Worm (Caenorhabditis elegans): Measurements from ENCODE around the gene chil-19.

chil-19 gene

ce11 chrII:9454304-9454703 lies at the start of gene chil-19:
chil-19 (minus strand) TSS chrII:9454404.
- no peak for TF ChIP-seq efl-1 (optimal IDR thresholded peaks at IDR 0.05)
- peak in 1 of 2 experiments; percentile 5 for TF ChIP-seq efl-1 (GFP tag; optimal IDR thresholded peaks at IDR 0.05 in 1 of 2)
- TF ChIP-seq C04F5.9 (tag; optimal IDR thresholded peaks at IDR 0.05), result no peak
- TF ChIP-seq ama-1 (optimal IDR thresholded peaks at IDR 0.05), result no peak

- TF ChIP-seq pag-3 (tag; optimal IDR thresholded peaks at IDR 0.05; ENCODE audit: borderline replicate concordance, insufficient read depth) (no peak), fkh-8 (tag; optimal IDR thresholded peaks at IDR 0.05) (no peak), nhr-71 (tag; optimal IDR thresholded peaks at IDR 0.05) (peak; percentile 51), ztf-4 (tag; optimal IDR thresholded peaks at IDR 0.05) (no peak), egl-13 (tag; optimal IDR thresholded peaks at IDR 0.05) (no peak), nhr-85 (tag) (no peak), jun-1 (tag; optimal IDR thresholded peaks at IDR 0.05) (peak; percentile 21), mef-2 (tag; optimal IDR thresholded peaks at IDR 0.05) (no peak), blmp-1 (tag; optimal IDR thresholded peaks at IDR 0.05) (no peak), elt-2 (tag; optimal IDR thresholded peaks at IDR 0.05) (peak; percentile 97), ces-1 (GFP tag; optimal IDR thresholded peaks at IDR 0.05) (no peak), tbx-2 (tag; optimal IDR thresholded peaks at IDR 0.05) (no peak), ets-5 (GFP tag; IDR thresholded peaks at IDR 0.05) (no peak), lsy-2 (tag; optimal IDR thresholded peaks at IDR 0.05) (peak in 1 of 2 experiments; percentile 7), vab-15 (tag; optimal IDR thresholded peaks at IDR 0.05) (no peak), isw-1 (GFP tag; IDR thresholded peaks at IDR 0.05) (no peak), skn-1 (tag; optimal IDR thresholded peaks at IDR 0.05) (no peak), hlh-4 (tag; optimal IDR thresholded peaks at IDR 0.05) (no peak), nhr-237 (tag; optimal IDR thresholded peaks at IDR 0.05) (no peak), ceh-82 (tag; optimal IDR thresholded peaks at IDR 0.05) (no peak), swsn-7 (tag; optimal IDR thresholded peaks at IDR 0.05) (no peak), mab-9 (GFP tag; IDR thresholded peaks at IDR 0.05) (no peak), mdl-1 (tag; optimal IDR thresholded peaks at IDR 0.05) (peak in 1 of 2 experiments; percentile 48), nhr-28 (tag; optimal IDR thresholded peaks at IDR 0.05) (no peak), nhr-47 (tag; optimal IDR thresholded peaks at IDR 0.05) (no peak), ceh-90 (tag; optimal IDR thresholded peaks at IDR 0.05) (no peak), fos-1 (tag; optimal IDR thresholded peaks at IDR 0.05) (no peak), zag-1 (tag; optimal IDR thresholded peaks at IDR 0.05) (no peak), lin-15B (tag; optimal IDR thresholded peaks at IDR 0.05) (no peak), lin-35 (GFP tag; optimal IDR thresholded peaks at IDR 0.05) (peak in 1 of 2 experiments; percentile 50), nhr-19 (GFP tag; conservative IDR thresholded peaks at IDR 0.05) (0 out of 2 replicates have a peak, but pooled peaks have one; percentile 12), egl-27 (tag; optimal IDR thresholded peaks at IDR 0.05) (no peak), aly-2 (tag; optimal IDR thresholded peaks at IDR 0.05) (no peak), unc-62 (GFP tag; optimal IDR thresholded peaks at IDR 0.05) (no peak), ceh-88 (GFP tag; IDR thresholded peaks at IDR 0.05) (no peak), tlp-1 (tag; optimal IDR thresholded peaks at IDR 0.05) (no peak), C34B4.2 (tag; optimal IDR thresholded peaks at IDR 0.05) (no peak), Y116A8C.19 (tag; optimal IDR thresholded peaks at IDR 0.05; ENCODE audit: borderline replicate concordance) (no peak), lir-3 (tag; optimal IDR thresholded peaks at IDR 0.05; ENCODE audit: poor library complexity) (no peak), nhr-20 (tag; optimal IDR thresholded peaks at IDR 0.05) (no peak), sup-37 (GFP tag; optimal IDR thresholded peaks at IDR 0.05) (no peak), efl-1 (optimal IDR thresholded peaks at IDR 0.05) (no peak), efl-1 (GFP tag; optimal IDR thresholded peaks at IDR 0.05 in 1 of 2) (peak in 1 of 2 experiments; percentile 57), nhr-90 (tag; optimal IDR thresholded peaks at IDR 0.05; ENCODE audit: poor library complexity) (peak; percentile 23), fkh-10 (GFP tag; optimal IDR thresholded peaks at IDR 0.05) (no peak), elt-3 (tag; optimal IDR thresholded peaks at IDR 0.05) (no peak), fkh-4 (tag; optimal IDR thresholded peaks at IDR 0.05; ENCODE audit: borderline replicate concordance) (no peak), lin-13 (GFP tag; optimal IDR thresholded peaks at IDR 0.05) (no peak), unc-30 (tag; optimal IDR thresholded peaks at IDR 0.05) (no peak), sptf-1 (tag; optimal IDR thresholded peaks at IDR 0.05) (no peak)
Observed at ce11 chrII:9501955-9502354, 47.8 kb upstream of the chil-19 start.
